Fruit fly (Drosophila melanogaster): ENCODE measurements around the gene CecA2.
A peak's percentile ranks its signal among the peaks of the same experiment; 100 is the strongest.

CecA2 gene

dm6 chr3R:30164162-30164561 is 47.8 kb upstream of the CecA2 start (continued):
- no peak for TF ChIP-seq cad (GFP tag; optimal IDR thresholded peaks at IDR 0.05)
- no peak for TF ChIP-seq Atf3 (GFP tag; optimal IDR thresholded peaks at IDR 0.05)
- TF ChIP-seq slp2 (GFP tag; optimal IDR thresholded peaks at IDR 0.05): peak; percentile 17
- TF ChIP-seq kay (GFP tag; optimal IDR thresholded peaks at IDR 0.05): no peak
- no peak for TF ChIP-seq CG12071 (GFP tag; optimal IDR thresholded peaks at IDR 0.05)
- TF ChIP-seq Ets65A (GFP tag): peak; percentile 5
- no peak for TF ChIP-seq CG14710 (tag; optimal IDR thresholded peaks at IDR 0.05)
- TF ChIP-seq bowl (GFP tag; IDR thresholded peaks at IDR 0.05): 0 out of 2 replicates have a peak, but pooled peaks have one; percentile 11
- TF ChIP-seq Rx (GFP tag; IDR thresholded peaks at IDR 0.05): peak; percentile 36; the same call in 1 of the 2 replicates
- TF ChIP-seq PHDP (tag; optimal IDR thresholded peaks at IDR 0.05): peak; percentile 9
- TF ChIP-seq CG13424 (tag; optimal IDR thresholded peaks at IDR 0.05): peak; percentile 4
- TF ChIP-seq az2 (GFP tag; optimal IDR thresholded peaks at IDR 0.05): peak; percentile 35
- TF ChIP-seq CG6689 (GFP tag; IDR thresholded peaks at IDR 0.05): peak; percentile 38; the same call in 1 of the 2 replicates
- no peak for TF ChIP-seq Max (GFP tag; optimal IDR thresholded peaks at IDR 0.05)
- TF ChIP-seq ase (GFP tag; IDR thresholded peaks at IDR 0.05): 0 out of 3 replicates have a peak, but pooled peaks have one; percentile 46
- TF ChIP-seq Hr78 (GFP tag; optimal IDR thresholded peaks at IDR 0.05): peak in 1 of 2 experiments; percentile 11
- peak; percentile 5 to 35 for TF ChIP-seq dpn (GFP tag; optimal IDR thresholded peaks at IDR 0.05)
- TF ChIP-seq tgo (GFP tag; IDR thresholded peaks at IDR 0.05): 0 out of 3 replicates have a peak, but pooled peaks have one; percentile 26
- TF ChIP-seq wor (GFP tag; IDR thresholded peaks at IDR 0.05): peak; percentile 50
- TF ChIP-seq Xbp1 (GFP tag; optimal IDR thresholded peaks at IDR 0.05): peak; percentile 32
- peak; percentile 77; the same call in 2 of the 3 replicates for TF ChIP-seq so (GFP tag; IDR thresholded peaks at IDR 0.05)
- peak; percentile 5 for TF ChIP-seq CG4820 (GFP tag; optimal IDR thresholded peaks at IDR 0.05)
- TF ChIP-seq CG30431 (GFP tag; optimal IDR thresholded peaks at IDR 0.05): peak; percentile 17
- peak; percentile 16 for TF ChIP-seq CG4707 (GFP tag; optimal IDR thresholded peaks at IDR 0.05)
- TF ChIP-seq lmd (GFP tag; IDR thresholded peaks at IDR 0.05): peak; percentile 41; the same call in 1 of the 2 replicates
- peak; percentile 81 for TF ChIP-seq Med (GFP tag)
- TF ChIP-seq fd96Cb (tag; optimal IDR thresholded peaks at IDR 0.05): peak; percentile 9
- TF ChIP-seq grau (tag; optimal IDR thresholded peaks at IDR 0.05): peak; percentile 25
- no peak for TF ChIP-seq scrt (GFP tag; optimal IDR thresholded peaks at IDR 0.05)
- peak; percentile 53 for TF ChIP-seq CG17328 (GFP tag; IDR thresholded peaks at IDR 0.05)
- peak; percentile 34 for TF ChIP-seq CG10366 (GFP tag; IDR thresholded peaks at IDR 0.05)
- peak; percentile 86 for TF ChIP-seq Drgx (GFP tag; IDR thresholded peaks at IDR 0.05)
- no peak for TF ChIP-seq CG17612 (GFP tag; IDR thresholded peaks at IDR 0.05)
- peak; percentile 14 to 18 for TF ChIP-seq chif (GFP tag; optimal IDR thresholded peaks at IDR 0.05)
- peak; percentile 28 for TF ChIP-seq Oli (tag; optimal IDR thresholded peaks at IDR 0.05)
- peak; percentile 48 for TF ChIP-seq ttk (GFP tag; IDR thresholded peaks at IDR 0.05)
- peak; percentile 48; the same call in 1 of the 2 replicates for TF ChIP-seq CG31441 (GFP tag; IDR thresholded peaks at IDR 0.05)
- TF ChIP-seq Hr51 (GFP tag; optimal IDR thresholded peaks at IDR 0.05): peak in 1 of 2 experiments; percentile 49
- TF ChIP-seq CG7839 (tag; optimal IDR thresholded peaks at IDR 0.05): peak; percentile 30
- TF ChIP-seq bsh (GFP tag; optimal IDR thresholded peaks at IDR 0.05): peak in 1 of 2 experiments; percentile 45
- TF ChIP-seq CG30403 (GFP tag; optimal IDR thresholded peaks at IDR 0.05): peak; percentile 32
- TF ChIP-seq CG3726 (GFP tag; IDR thresholded peaks at IDR 0.05): no peak
- TF ChIP-seq CG4854 (GFP tag; optimal IDR thresholded peaks at IDR 0.05): no peak
- TF ChIP-seq unpg (GFP tag; optimal IDR thresholded peaks at IDR 0.05): peak; percentile 38
- TF ChIP-seq sr (GFP tag; IDR thresholded peaks at IDR 0.05): 0 out of 3 replicates have a peak, but pooled peaks have one; percentile 29
- TF ChIP-seq gsb-n (tag; optimal IDR thresholded peaks at IDR 0.05): peak; percentile 3
- TF ChIP-seq inv (GFP tag; IDR thresholded peaks at IDR 0.05; ENCODE audit: partially characterized antibody): no peak
- TF ChIP-seq CG10654 (GFP tag; optimal IDR thresholded peaks at IDR 0.05): peak; percentile 4
- no peak for TF ChIP-seq CG6654 (GFP tag; optimal IDR thresholded peaks at IDR 0.05)
- no peak for TF ChIP-seq CG11247 (GFP tag; IDR thresholded peaks at IDR 0.05)
- no peak for TF ChIP-seq sug (tag; optimal IDR thresholded peaks at IDR 0.05)

Data from whole organism, embryonic.